Worm (Caenorhabditis elegans): Measurements from ENCODE around the gene lbp-3.

- TF ChIP-seq sem-2 (GFP tag; optimal IDR thresholded peaks at IDR 0.05): no peak
- TF ChIP-seq lsy-2 (tag; optimal IDR thresholded peaks at IDR 0.05): no peak
- no peak for TF ChIP-seq nhr-12 (tag; optimal IDR thresholded peaks at IDR 0.05)
- TF ChIP-seq unc-62 (GFP tag; optimal IDR thresholded peaks at IDR 0.05): no peak
Measured at ce11 chrX:3243614-3244013, 13.6 kb upstream of the lbp-3 start, which contains the start of gene irg-7.
